Worm (Caenorhabditis elegans) whole organism, mixed stage, embryonic: ENCODE measurements around the gene F44B9.10.

Source experiments
- M03D4.4 ChIP-seq: sonication (generic microtip); optimal IDR thresholded peaks from 2 replicates; lab custom pipeline; 2017; ENCODE audit warnings: mild to moderate bottlenecking, missing genetic modification characterization, missing compliant biosample characterization
- bed-3 ChIP-seq: fragments of 200-800 bp; sonication (Bioruptor generic); optimal IDR thresholded peaks from 3 replicates; lab custom pipeline; 2018; ENCODE audit warnings: mild to moderate bottlenecking, missing genetic modification characterization, moderate library complexity, missing compliant biosample characterization
- blmp-1 ChIP-seq: fragments of 150-350 bp; optimal IDR thresholded peaks from 2 replicates; lab custom pipeline; 2014; ENCODE audit warnings: missing biosample characterization, missing genetic modification characterization
- ceh-39 ChIP-seq: fragments of 150-350 bp; optimal IDR thresholded peaks from 2 replicates; lab custom pipeline; 2014; ENCODE audit warnings: missing biosample characterization, missing genetic modification characterization
- ceh-43 ChIP-seq: fragments of 200-800 bp; sonication (Bioruptor generic); optimal IDR thresholded peaks from 2 replicates; lab custom pipeline; 2018; ENCODE audit warnings: mild to moderate bottlenecking, missing genetic modification characterization, moderate library complexity, missing compliant biosample characterization
- ceh-83 ChIP-seq: fragments of 200-800 bp; sonication (Bioruptor generic); optimal IDR thresholded peaks from 2 replicates; lab custom pipeline; 2018; ENCODE audit warnings: mild to moderate bottlenecking, missing genetic modification characterization, missing compliant biosample characterization
- ces-1 ChIP-seq: fragments of 150-350 bp; optimal IDR thresholded peaks from 2 replicates; lab custom pipeline; 2014; ENCODE audit warnings: missing biosample characterization, missing genetic modification reagents, missing genetic modification characterization
- cnd-1 ChIP-seq: fragments of 200-800 bp; sonication (Bioruptor generic); optimal IDR thresholded peaks from 2 replicates; lab custom pipeline; 2018; ENCODE audit warnings: mild to moderate bottlenecking, missing genetic modification characterization, missing compliant biosample characterization
- drap-1 ChIP-seq: fragments of 200-800 bp; sonication (Bioruptor generic); optimal IDR thresholded peaks from 3 replicates; lab custom pipeline; 2018; ENCODE audit warnings: mild to moderate bottlenecking, missing genetic modification characterization, missing compliant biosample characterization
- elt-1 ChIP-seq: sonication (generic microtip); optimal IDR thresholded peaks from 2 replicates; lab custom pipeline; 2017; ENCODE audit warnings: missing genetic modification characterization, mild to moderate bottlenecking, missing compliant biosample characterization, antibody characterized with exemption, moderate library complexity, borderline replicate concordance; ENCODE audit not compliant: insufficient read depth
- elt-3 ChIP-seq: fragments of 150-350 bp; optimal IDR thresholded peaks from 2 replicates; lab custom pipeline; 2014; ENCODE audit warnings: missing biosample characterization, missing genetic modification characterization
- flh-1 ChIP-seq: fragments of 200-800 bp; sonication (Bioruptor generic); optimal IDR thresholded peaks from 2 replicates; lab custom pipeline; 2018; ENCODE audit warnings: mild to moderate bottlenecking, missing genetic modification characterization, moderate library complexity, missing compliant biosample characterization
- hlh-1 ChIP-seq: fragments of 150-350 bp; optimal IDR thresholded peaks from 2 replicates; lab custom pipeline; 2014; ENCODE audit warnings: missing biosample characterization, missing genetic modification reagents, missing genetic modification characterization
- lin-13 ChIP-seq: fragments of 150-350 bp; optimal IDR thresholded peaks from 2 replicates; lab custom pipeline; 2014; ENCODE audit warnings: missing biosample characterization, missing genetic modification characterization
- lin-32 ChIP-seq: fragments of 200-800 bp; sonication (Bioruptor generic); optimal IDR thresholded peaks from 2 replicates; lab custom pipeline; 2018; ENCODE audit warnings: mild to moderate bottlenecking, missing genetic modification characterization, missing compliant biosample characterization
- lsy-2 ChIP-seq: fragments of 150-350 bp; optimal IDR thresholded peaks from 2 replicates; lab custom pipeline; 2014; ENCODE audit warnings: missing biosample characterization, missing genetic modification characterization
- mab-5 ChIP-seq: fragments of 150-350 bp; optimal IDR thresholded peaks from 2 replicates; lab custom pipeline; 2014; ENCODE audit warnings: missing biosample characterization, missing genetic modification characterization
- mep-1 ChIP-seq: fragments of 150-350 bp; optimal IDR thresholded peaks from 2 replicates; lab custom pipeline; 2017; ENCODE audit warnings: missing biosample characterization, missing genetic modification reagents, missing genetic modification characterization, inconsistent platforms
- mls-2 ChIP-seq: sonication (generic microtip); optimal IDR thresholded peaks from 2 replicates; lab custom pipeline; 2016; ENCODE audit warnings: mild to moderate bottlenecking, missing genetic modification characterization, moderate library complexity, missing compliant biosample characterization
- nhr-12 ChIP-seq: fragments of 150-350 bp; optimal IDR thresholded peaks from 2 replicates; lab custom pipeline; 2014; ENCODE audit warnings: missing biosample characterization, missing genetic modification characterization
- nhr-2 ChIP-seq: fragments of 150-350 bp; optimal IDR thresholded peaks from 2 replicates; lab custom pipeline; 2014; ENCODE audit warnings: missing biosample characterization, missing genetic modification characterization
- nhr-237 ChIP-seq: fragments of 150-350 bp; optimal IDR thresholded peaks from 2 replicates; lab custom pipeline; 2014; ENCODE audit warnings: missing biosample characterization, missing genetic modification characterization
- nhr-28 ChIP-seq: fragments of 150-350 bp; optimal IDR thresholded peaks from 2 replicates; lab custom pipeline; 2014; ENCODE audit warnings: missing biosample characterization, missing genetic modification characterization
- nhr-76 ChIP-seq: sonication (generic microtip); optimal IDR thresholded peaks from 2 replicates; lab custom pipeline; 2017; ENCODE audit warnings: missing biosample characterization, missing genetic modification characterization
- pha-4 ChIP-seq: fragments of 150-350 bp; optimal IDR thresholded peaks from 2 replicates; lab custom pipeline; 2018; ENCODE audit warnings: missing biosample characterization, missing genetic modification reagents, missing genetic modification characterization
- sem-2 ChIP-seq: fragments of 200-800 bp; sonication (Bioruptor generic); optimal IDR thresholded peaks from 2 replicates; lab custom pipeline; 2018; ENCODE audit warnings: mild to moderate bottlenecking, missing genetic modification characterization, missing compliant biosample characterization
- snpc-4 ChIP-seq: fragments of 150-350 bp; optimal IDR thresholded peaks from 2 replicates; lab custom pipeline; 2014; ENCODE audit warnings: missing biosample characterization, missing genetic modification characterization
- sptf-1 ChIP-seq: sonication (generic microtip); optimal IDR thresholded peaks from 2 replicates; lab custom pipeline; 2017; ENCODE audit warnings: mild to moderate bottlenecking, missing genetic modification characterization, moderate library complexity, missing compliant biosample characterization
- tbx-8 ChIP-seq: fragments of 200-800 bp; sonication (Bioruptor generic); optimal IDR thresholded peaks from 2 replicates; lab custom pipeline; 2018; ENCODE audit warnings: mild to moderate bottlenecking, missing genetic modification characterization, moderate library complexity, missing compliant biosample characterization
- unc-120 ChIP-seq: sonication (generic microtip); optimal IDR thresholded peaks from 2 replicates; lab custom pipeline; 2017; ENCODE audit warnings: missing genetic modification characterization, missing compliant biosample characterization; ENCODE audit not compliant: poor library complexity, severe bottlenecking
- unc-39 ChIP-seq: fragments of 150-350 bp; optimal IDR thresholded peaks from 2 replicates; lab custom pipeline; 2014; ENCODE audit warnings: missing biosample characterization, missing genetic modification characterization
- unc-62 ChIP-seq: fragments of 150-350 bp; optimal IDR thresholded peaks from 2 replicates; lab custom pipeline; 2014; ENCODE audit warnings: missing biosample characterization, missing genetic modification reagents, missing genetic modification characterization
- zip-8 ChIP-seq: fragments of 150-350 bp; optimal IDR thresholded peaks from 2 replicates; lab custom pipeline; 2014; ENCODE audit warnings: missing biosample characterization, missing genetic modification characterization
- ztf-11 ChIP-seq: fragments of 150-350 bp; optimal IDR thresholded peaks from 2 replicates; lab custom pipeline; 2014; ENCODE audit warnings: missing biosample characterization, missing genetic modification characterization

F44B9.10 gene

DNA sequence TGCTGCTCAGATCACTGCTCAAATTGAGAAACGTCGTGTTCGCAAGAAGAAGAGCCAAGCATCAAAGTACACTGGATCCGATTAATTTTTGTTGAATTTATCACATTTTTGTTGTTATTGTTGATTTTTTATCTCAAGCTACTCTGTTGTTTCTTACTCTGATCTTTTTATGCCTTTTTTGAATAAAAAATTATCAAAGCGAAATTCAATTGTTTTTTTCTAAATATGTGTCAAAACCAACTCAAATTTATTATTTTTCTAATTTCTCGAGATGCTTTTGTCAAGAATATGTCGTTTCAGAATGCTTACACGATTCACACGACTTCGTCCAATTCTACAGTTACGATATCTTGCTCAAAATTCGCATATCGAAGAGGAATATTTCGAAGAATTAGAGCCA is 14.0 kb upstream of the F44B9.10 start, which contains the start of gene K12H4.2:
Gene K12H4.2 (plus strand): TSS at position 301 of the 400 bp plus-strand sequence.
- TF ChIP-seq ces-1: no peak
- no peak for TF ChIP-seq ztf-11
- no peak for TF ChIP-seq elt-3 (tag; lab: Kevin White, UChicago)
- TF ChIP-seq lin-32: no peak
- no peak for TF ChIP-seq pha-4 (tag; lab: Kevin White, UChicago)
- TF ChIP-seq bed-3 (GFP tag; lab: Kevin White, UChicago): no peak
- no peak for TF ChIP-seq drap-1 (GFP tag; lab: Kevin White, UChicago)

DNA sequence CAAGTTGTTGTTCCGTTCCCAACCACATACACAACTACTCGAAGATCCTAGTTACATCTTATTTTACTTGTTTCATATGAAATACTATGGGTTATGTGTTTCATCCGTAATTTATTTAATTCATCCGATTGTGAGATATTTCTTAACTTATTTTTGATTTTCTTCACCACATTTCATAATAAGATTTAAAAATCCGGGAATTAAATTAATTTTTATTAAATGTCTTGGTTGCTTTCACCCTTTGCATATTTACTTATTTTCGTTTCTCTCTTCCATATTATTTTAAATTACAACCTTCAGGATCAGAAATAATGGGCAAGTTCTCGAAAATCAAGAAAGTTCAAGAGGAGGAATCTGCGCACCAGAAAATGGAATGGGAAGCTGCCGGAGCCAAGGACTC is 12.3 kb upstream of the F44B9.10 start, which contains the start of gene K12H4.3:
Gene K12H4.3 (plus strand): TSS at position 301 of the 400 bp plus-strand sequence.
- no peak for TF ChIP-seq drap-1 (GFP tag; lab: Kevin White, UChicago)
- TF ChIP-seq hlh-1 (tag; lab: Kevin White, UChicago): no peak
- TF ChIP-seq blmp-1 (tag; lab: Kevin White, UChicago): no peak
- TF ChIP-seq M03D4.4 (tag; lab: Kevin White, UChicago): no peak
- TF ChIP-seq nhr-12 (tag; lab: Kevin White, UChicago): no peak
- TF ChIP-seq elt-3 (tag; lab: Kevin White, UChicago): no peak
- no peak for TF ChIP-seq unc-120 (tag; lab: Kevin White, UChicago)
- TF ChIP-seq flh-1 (GFP tag; lab: Kevin White, UChicago): no peak
- no peak for TF ChIP-seq ceh-39
- no peak for TF ChIP-seq zip-8
- no peak for TF ChIP-seq unc-62 (GFP tag; lab: Kevin White, UChicago)
- no peak for TF ChIP-seq ceh-83 (GFP tag; lab: Kevin White, UChicago)
- TF ChIP-seq nhr-237 (tag; lab: Kevin White, UChicago): no peak
- TF ChIP-seq ceh-43 (GFP tag; lab: Kevin White, UChicago): no peak
- no peak for TF ChIP-seq sem-2
- TF ChIP-seq nhr-28 (tag; lab: Kevin White, UChicago): no peak
- no peak for TF ChIP-seq bed-3 (GFP tag; lab: Kevin White, UChicago)

DNA sequence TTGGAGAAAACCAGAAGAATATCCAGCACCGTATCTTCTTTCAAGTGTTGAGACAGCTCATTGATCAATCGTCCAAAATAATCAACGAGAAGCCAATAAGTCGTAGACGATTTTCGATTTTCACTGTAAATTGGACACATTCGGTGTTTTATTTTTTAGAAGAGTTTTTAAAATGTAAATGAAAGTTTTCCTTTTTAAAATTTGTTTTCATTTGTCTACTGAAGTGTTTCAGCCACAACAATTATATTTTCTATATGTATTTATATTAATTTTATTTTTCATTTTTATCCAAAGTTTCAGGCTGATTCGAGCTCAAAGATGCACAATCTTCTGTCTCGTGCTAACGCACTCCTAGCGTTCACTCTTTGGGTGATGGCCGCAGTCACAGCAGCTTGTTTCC is 11.3 kb upstream of the F44B9.10 start, which contains the start of gene spcs-3:
Gene spcs-3 (plus strand): TSS at position 301 of the 400 bp plus-strand sequence.
- TF ChIP-seq ceh-39: no peak
- TF ChIP-seq blmp-1 (tag; lab: Kevin White, UChicago): no peak
- TF ChIP-seq drap-1 (GFP tag; lab: Kevin White, UChicago): no peak
- TF ChIP-seq unc-120 (tag; lab: Kevin White, UChicago): no peak
- TF ChIP-seq M03D4.4 (tag; lab: Kevin White, UChicago): no peak
- no peak for TF ChIP-seq mep-1
- TF ChIP-seq cnd-1 (tag; lab: Kevin White, UChicago): no peak
- no peak for TF ChIP-seq elt-1
- TF ChIP-seq lin-13 (tag; lab: Kevin White, UChicago): no peak
- no peak for TF ChIP-seq lin-32
- no peak for TF ChIP-seq unc-39 (tag; lab: Kevin White, UChicago)
- TF ChIP-seq hlh-1 (tag; lab: Kevin White, UChicago): no peak
- TF ChIP-seq nhr-28 (tag; lab: Kevin White, UChicago): no peak
- no peak for TF ChIP-seq elt-3 (tag; lab: Kevin White, UChicago)
- no peak for TF ChIP-seq sptf-1 (tag; lab: Kevin White, UChicago)
- TF ChIP-seq ceh-43 (GFP tag; lab: Kevin White, UChicago): no peak

DNA sequence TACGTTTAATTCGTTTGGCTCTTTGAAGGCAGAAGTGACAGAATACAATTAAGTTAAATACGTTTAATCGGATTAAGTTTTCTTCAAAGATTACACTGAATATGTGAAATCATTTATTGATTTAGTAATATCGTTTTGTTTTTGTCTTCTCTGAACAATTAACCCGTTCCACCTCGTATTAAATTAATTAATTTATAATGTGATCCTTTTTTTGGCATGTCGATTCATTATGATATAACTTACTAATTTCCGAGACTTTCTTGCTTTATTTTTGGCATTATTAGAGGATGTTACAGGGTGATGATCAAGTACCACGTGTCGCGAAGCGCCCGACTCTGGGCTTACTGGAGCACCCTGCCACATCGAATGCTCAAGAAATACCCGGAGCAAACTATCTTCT is 10.8 kb upstream of the F44B9.10 start, which contains the start of gene K12H4.5:
Gene K12H4.5 (plus strand): TSS at position 301 of the 400 bp plus-strand sequence.
- TF ChIP-seq ces-1 (peak; percentile 17), ztf-11 (no peak), elt-3 (tag; lab: Kevin White, UChicago) (no peak), mab-5 (tag; lab: Kevin White, UChicago) (no peak), tbx-8 (GFP tag; lab: Kevin White, UChicago) (no peak)
- TF ChIP-seq, all 35 proteins: peak for 1

DNA sequence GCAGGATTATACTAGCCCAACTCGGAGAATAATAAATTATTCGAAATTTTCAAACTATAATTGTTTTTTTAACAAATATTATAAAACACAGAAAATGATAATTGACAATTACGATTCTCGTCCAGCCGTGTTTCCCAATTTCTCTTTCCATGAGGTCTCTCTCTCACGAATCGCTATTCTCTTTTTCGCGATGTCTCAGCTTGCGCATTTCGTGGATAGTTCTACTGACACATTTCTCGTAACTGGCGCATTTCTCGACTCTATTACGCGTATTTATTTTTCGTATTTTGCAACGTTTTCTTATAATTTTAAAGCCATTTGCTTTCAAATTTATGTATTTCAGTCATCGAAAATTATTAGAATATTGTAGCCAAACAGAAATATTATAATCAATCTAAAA is 10.3 kb upstream of the F44B9.10 start:
- peak; percentile 68 for TF ChIP-seq mab-5 (tag; lab: Kevin White, UChicago)
- TF ChIP-seq bed-3 (GFP tag; lab: Kevin White, UChicago): peak; percentile 98
- TF ChIP-seq hlh-1 (tag; lab: Kevin White, UChicago): peak; percentile 88
- peak; percentile 99 for TF ChIP-seq ceh-83 (GFP tag; lab: Kevin White, UChicago)
- TF ChIP-seq snpc-4 (tag; lab: Kevin White, UChicago): no peak
- peak; percentile 99 for TF ChIP-seq M03D4.4 (tag; lab: Kevin White, UChicago)
- peak; percentile 99 for TF ChIP-seq tbx-8 (GFP tag; lab: Kevin White, UChicago)
- TF ChIP-seq flh-1 (GFP tag; lab: Kevin White, UChicago): peak; percentile 96
- peak; percentile 100 for TF ChIP-seq drap-1 (GFP tag; lab: Kevin White, UChicago)
- TF ChIP-seq mep-1: peak; percentile 100
- peak; percentile 90 for TF ChIP-seq ceh-39
- peak; percentile 100 for TF ChIP-seq mls-2
- peak; percentile 98 for TF ChIP-seq pha-4 (tag; lab: Kevin White, UChicago)
- peak; percentile 100 for TF ChIP-seq sptf-1 (tag; lab: Kevin White, UChicago)
- peak; percentile 99 for TF ChIP-seq unc-120 (tag; lab: Kevin White, UChicago)
- peak; percentile 99 for TF ChIP-seq cnd-1 (tag; lab: Kevin White, UChicago)
- peak; percentile 94 for TF ChIP-seq nhr-28 (tag; lab: Kevin White, UChicago)
- peak; percentile 100 for TF ChIP-seq lin-32
- TF ChIP-seq unc-39 (tag; lab: Kevin White, UChicago): peak; percentile 67
- no peak for TF ChIP-seq zip-8
- TF ChIP-seq lsy-2 (tag; lab: Kevin White, UChicago): peak; percentile 93
- TF ChIP-seq unc-62 (GFP tag; lab: Kevin White, UChicago): peak; percentile 94
- peak; percentile 56 for TF ChIP-seq elt-1
- peak; percentile 67 for TF ChIP-seq blmp-1 (tag; lab: Kevin White, UChicago)
- TF ChIP-seq ces-1: peak; percentile 90
- TF ChIP-seq nhr-12 (tag; lab: Kevin White, UChicago): peak; percentile 55
- peak; percentile 87 for TF ChIP-seq elt-3 (tag; lab: Kevin White, UChicago)
- TF ChIP-seq nhr-237 (tag; lab: Kevin White, UChicago): peak; percentile 99
- peak; percentile 97 for TF ChIP-seq sem-2
- TF ChIP-seq nhr-2 (tag; lab: Kevin White, UChicago): peak; percentile 22
- peak; percentile 94 for TF ChIP-seq ztf-11
- no peak for TF ChIP-seq nhr-76 (tag; lab: Kevin White, UChicago)
